Worm (Caenorhabditis elegans) whole organism, late embryonic: Measurements from ENCODE around the gene srw-123.

Source experiments
- ceh-19 ChIP-seq: fragments of 200-800 bp; sonication (Bioruptor generic); optimal IDR thresholded peaks from 2 replicates; lab custom pipeline; 2018; ENCODE audit warnings: mild to moderate bottlenecking, missing genetic modification characterization, missing compliant biosample characterization
- ceh-22 ChIP-seq: sonication (generic microtip); optimal IDR thresholded peaks from 2 replicates; lab custom pipeline; 2017; ENCODE audit warnings: missing biosample characterization, missing genetic modification characterization
- ceh-48 ChIP-seq: sonication (generic microtip); optimal IDR thresholded peaks from 2 replicates; lab custom pipeline; 2016; ENCODE audit warnings: missing genetic modification characterization, inconsistent platforms, missing compliant biosample characterization
- che-1 ChIP-seq: sonication (generic microtip); optimal IDR thresholded peaks from 2 replicates; lab custom pipeline; 2016; ENCODE audit warnings: mild to moderate bottlenecking, missing genetic modification characterization, missing compliant biosample characterization
- lin-11 ChIP-seq: fragments of 200-800 bp; sonication (Bioruptor generic); optimal IDR thresholded peaks from 2 replicates; lab custom pipeline; 2018; ENCODE audit warnings: mild to moderate bottlenecking, missing genetic modification characterization, missing compliant biosample characterization
- nhr-11 ChIP-seq: fragments of 150-350 bp; optimal IDR thresholded peaks from 2 replicates; lab custom pipeline; 2014; ENCODE audit warnings: missing biosample characterization, missing genetic modification characterization
- tbx-2 ChIP-seq: sonication (generic microtip); optimal IDR thresholded peaks from 2 replicates; lab custom pipeline; 2016; ENCODE audit warnings: missing genetic modification characterization, missing compliant biosample characterization
- zip-5 ChIP-seq: sonication (generic microtip); optimal IDR thresholded peaks from 2 replicates; lab custom pipeline; 2016; ENCODE audit warnings: missing genetic modification characterization, missing compliant biosample characterization

DNA sequence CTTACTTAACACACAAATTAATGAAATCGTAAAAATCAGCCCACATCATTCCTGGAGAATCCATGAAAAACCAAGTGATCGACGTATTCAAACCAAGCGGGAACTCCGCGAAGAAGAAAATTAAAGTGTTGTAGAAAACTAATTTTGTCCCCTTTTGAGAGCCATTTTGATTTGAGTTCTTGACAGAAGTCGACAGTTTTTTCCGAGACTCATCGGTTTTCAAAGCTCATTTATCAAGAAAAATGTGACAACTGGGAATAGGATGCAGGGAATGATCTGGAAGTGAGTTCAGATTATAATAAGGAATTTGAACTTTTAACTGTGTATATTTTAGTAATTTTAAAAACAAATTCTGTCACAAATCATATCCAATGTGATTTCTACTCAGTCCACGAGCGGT lies 36.2 kb upstream of the srw-123 start, which contains the start of gene srw-135:
- TF ChIP-seq nhr-11 (tag; lab: Kevin White, UChicago) (no peak), zip-5 (tag; lab: Kevin White, UChicago) (no peak), ceh-22 (tag; lab: Kevin White, UChicago) (no peak), tbx-2 (tag; lab: Kevin White, UChicago) (no peak), lin-11 (tag; lab: Kevin White, UChicago) (no peak), ceh-19 (GFP tag; lab: Kevin White, UChicago) (no peak), che-1 (tag; lab: Kevin White, UChicago) (no peak), ceh-48 (tag; lab: Kevin White, UChicago) (no peak)
